Worm (Caenorhabditis elegans) whole organism, L2 larva: ENCODE results near the gene ndub-11.
A peak's percentile ranks its signal among the peaks of the same experiment; 100 is the strongest.

Source experiments
- ZK546.5 ChIP-seq: sonication (generic microtip); optimal IDR thresholded peaks from 2 replicates; lab custom pipeline; 2017; ENCODE audit warnings: missing biosample characterization, missing genetic modification characterization
- alr-1 ChIP-seq: fragments of 150-350 bp; optimal IDR thresholded peaks from 2 replicates; lab custom pipeline; 2014; ENCODE audit warnings: missing biosample characterization, missing genetic modification characterization
- ama-1 ChIP-seq: fragments of 150-350 bp; optimal IDR thresholded peaks from 2 replicates; lab custom pipeline; 2018; ENCODE audit warnings: inconsistent platforms
- ceh-16 ChIP-seq: fragments of 150-350 bp; optimal IDR thresholded peaks from 2 replicates; lab custom pipeline; 2014; ENCODE audit warnings: missing biosample characterization, missing genetic modification characterization
- elt-3 ChIP-seq: sonication (generic microtip); optimal IDR thresholded peaks from 2 replicates; lab custom pipeline; 2017; ENCODE audit warnings: missing biosample characterization, missing genetic modification characterization
- lin-11 ChIP-seq: fragments of 150-350 bp; sonication (generic microtip); optimal IDR thresholded peaks from 2 replicates; lab custom pipeline; 2014; ENCODE audit warnings: missing biosample characterization, missing genetic modification characterization, inconsistent platforms, mixed read lengths
- lin-39 ChIP-seq: fragments of 150-350 bp; optimal IDR thresholded peaks from 2 replicates; lab custom pipeline; 2014; ENCODE audit warnings: missing biosample characterization, missing genetic modification reagents, missing genetic modification characterization
- mab-5 ChIP-seq: fragments of 150-350 bp; optimal IDR thresholded peaks from 2 replicates; lab custom pipeline; 2014; ENCODE audit warnings: missing biosample characterization, missing genetic modification characterization
- nhr-11 ChIP-seq: fragments of 150-350 bp; optimal IDR thresholded peaks from 2 replicates; lab custom pipeline; 2014; ENCODE audit warnings: missing biosample characterization, missing genetic modification characterization
- nhr-12 ChIP-seq: fragments of 150-350 bp; optimal IDR thresholded peaks from 2 replicates; lab custom pipeline; 2014; ENCODE audit warnings: missing biosample characterization, missing genetic modification characterization
- nhr-237 ChIP-seq: fragments of 150-350 bp; optimal IDR thresholded peaks from 2 replicates; lab custom pipeline; 2014; ENCODE audit warnings: missing biosample characterization, missing genetic modification characterization
- nhr-77 ChIP-seq: fragments of 150-350 bp; optimal IDR thresholded peaks from 2 replicates; lab custom pipeline; 2014; ENCODE audit warnings: missing biosample characterization, missing genetic modification characterization
- zag-1 ChIP-seq: fragments of 150-350 bp; optimal IDR thresholded peaks from 2 replicates; lab custom pipeline; 2014; ENCODE audit warnings: missing biosample characterization, missing genetic modification characterization
- ztf-11 ChIP-seq: sonication (generic microtip); optimal IDR thresholded peaks from 2 replicates; lab custom pipeline; 2017; ENCODE audit warnings: missing biosample characterization, missing genetic modification characterization

ce11 chrIV:8136005-8136512, 6.0 kb upstream of the ndub-11 start, which contains the start of the genes isp-1 and islo-1:
- no peak for TF ChIP-seq mab-5 (tag; lab: Kevin White, UChicago)
- TF ChIP-seq nhr-77 (tag; lab: Kevin White, UChicago) = no peak
- TF ChIP-seq ama-1 (lab: Kevin White, UChicago) = no peak
- no peak for TF ChIP-seq nhr-12 (tag; lab: Kevin White, UChicago)
- TF ChIP-seq elt-3 = no peak
- no peak for TF ChIP-seq lin-39 (tag; lab: Kevin White, UChicago)
- peak; percentile 36 for TF ChIP-seq lin-11
- no peak for TF ChIP-seq nhr-237
- no peak for TF ChIP-seq nhr-11 (tag; lab: Kevin White, UChicago)
- no peak for TF ChIP-seq ztf-11 (tag; lab: Kevin White, UChicago)
- TF ChIP-seq ZK546.5 (tag; lab: Kevin White, UChicago) = no peak
- TF ChIP-seq alr-1 (tag; lab: Kevin White, UChicago) = no peak
- TF ChIP-seq zag-1 (tag; lab: Kevin White, UChicago) = no peak
- no peak for TF ChIP-seq ceh-16
